Fruit fly (Drosophila melanogaster) whole organism, embryonic: Measurements from ENCODE around the gene rdog.

Experiments used
- Adf1 ChIP-seq: fragments of 200-800 bp; sonication (Bioruptor generic); IDR thresholded peaks from 2 replicates; pipeline ENCODE4 v1.3.6; 2022; ENCODE audit warnings: missing biosample characterization, missing genetic modification characterization
- Aef1 ChIP-seq: fragments of 200-800 bp; sonication (Bioruptor generic); IDR thresholded peaks from 3 replicates; pipeline ENCODE4 v1.3.6; 2022; ENCODE audit warnings: missing biosample characterization, missing genetic modification characterization
- B-H1 ChIP-seq: fragments of 200-800 bp; sonication (Bioruptor generic); IDR thresholded peaks from 3 replicates; pipeline ENCODE4 v1.3.6; 2022; ENCODE audit warnings: missing biosample characterization, missing genetic modification characterization
- Bgb ChIP-seq: fragments of 200-800 bp; sonication (Bioruptor generic); IDR thresholded peaks from 2 replicates; pipeline ENCODE4 v1.3.6; 2022; ENCODE audit warnings: missing biosample characterization, missing genetic modification characterization; ENCODE audit not compliant: partially characterized antibody
- CG10366 ChIP-seq: fragments of 200-800 bp; sonication (Bioruptor generic); IDR thresholded peaks from 2 replicates; pipeline ENCODE4 v1.3.6; 2022; ENCODE audit warnings: missing biosample characterization, missing genetic modification characterization
- CG10462 ChIP-seq: fragments of 200-800 bp; sonication (Bioruptor generic); optimal IDR thresholded peaks from 2 replicates; lab custom pipeline; 2016; ENCODE audit warnings: missing biosample characterization, missing genetic modification characterization
- CG10543 ChIP-seq: fragments of 200-800 bp; sonication (Bioruptor generic); optimal IDR thresholded peaks from 3 replicates; lab custom pipeline; 2017; ENCODE audit warnings: missing biosample characterization, mild to moderate bottlenecking, missing genetic modification characterization, moderate library complexity
- CG11456 ChIP-seq: fragments of 200-800 bp; sonication (Bioruptor generic); IDR thresholded peaks from 3 replicates; pipeline ENCODE4 v1.3.6; 2022; ENCODE audit warnings: missing biosample characterization, missing genetic modification characterization
- CG1233 ChIP-seq: fragments of 200-800 bp; sonication (Bioruptor generic); optimal IDR thresholded peaks from 4 replicates; lab custom pipeline; 2018; ENCODE audit warnings: missing biosample characterization, mild to moderate bottlenecking, missing genetic modification characterization
- CG13424 ChIP-seq: fragments of 200-800 bp; sonication (Bioruptor generic); optimal IDR thresholded peaks from 2 replicates; lab custom pipeline; 2019; ENCODE audit warnings: missing biosample characterization, mild to moderate bottlenecking, missing genetic modification characterization, moderate library complexity
- CG18599 ChIP-seq: fragments of 200-800 bp; sonication (Bioruptor generic); optimal IDR thresholded peaks from 3 replicates; lab custom pipeline; 2017; ENCODE audit warnings: missing biosample characterization, missing genetic modification characterization, mild to moderate bottlenecking, moderate library complexity, missing genetic modification reagents
- CG2120 ChIP-seq: fragments of 200-800 bp; sonication (Bioruptor generic); optimal IDR thresholded peaks from 3 replicates; lab custom pipeline; 2016; ENCODE audit warnings: missing biosample characterization, missing genetic modification characterization
- CG2678 ChIP-seq: fragments of 200-800 bp; sonication (Bioruptor generic); optimal IDR thresholded peaks from 3 replicates; lab custom pipeline; 2019; ENCODE audit warnings: missing biosample characterization, mild to moderate bottlenecking, missing genetic modification characterization, moderate library complexity
- CG30020 ChIP-seq: fragments of 200-800 bp; optimal IDR thresholded peaks from 2 replicates; lab custom pipeline; 2019; ENCODE audit warnings: missing biosample characterization, mild to moderate bottlenecking, missing genetic modification characterization, moderate library complexity
- CG31224 ChIP-seq: fragments of 200-800 bp; sonication (Bioruptor generic); IDR thresholded peaks from 2 replicates; pipeline ENCODE4 v1.3.6; 2022; ENCODE audit warnings: missing biosample characterization, missing genetic modification characterization
- CG3281 ChIP-seq: fragments of 200-800 bp; sonication (Bioruptor generic); optimal IDR thresholded peaks from 3 replicates; lab custom pipeline; 2017; ENCODE audit warnings: missing biosample characterization, mild to moderate bottlenecking, missing genetic modification characterization
- CG3838 ChIP-seq: fragments of 200-800 bp; sonication (Bioruptor generic); optimal IDR thresholded peaks from 3 replicates; lab custom pipeline; 2016; ENCODE audit warnings: missing biosample characterization, missing genetic modification characterization
- CG4820 ChIP-seq: fragments of 200-800 bp; sonication (Bioruptor generic); optimal IDR thresholded peaks from 3 replicates; lab custom pipeline; 2016; ENCODE audit warnings: missing biosample characterization, missing genetic modification characterization
- CG6765 ChIP-seq: fragments of 200-800 bp; sonication (Bioruptor generic); optimal IDR thresholded peaks from 3 replicates; lab custom pipeline; 2017; ENCODE audit warnings: missing biosample characterization, mild to moderate bottlenecking, missing genetic modification characterization
- CG9876 ChIP-seq: fragments of 200-800 bp; sonication (Bioruptor generic); optimal IDR thresholded peaks from 2 replicates; lab custom pipeline; 2016; ENCODE audit warnings: missing biosample characterization, missing genetic modification characterization
- CrebB ChIP-seq: fragments of 200-800 bp; sonication (Bioruptor generic); optimal IDR thresholded peaks from 3 replicates; lab custom pipeline; 2018; ENCODE audit warnings: missing biosample characterization, mild to moderate bottlenecking, missing genetic modification characterization
- Dek ChIP-seq: fragments of 200-800 bp; sonication (Bioruptor generic); optimal IDR thresholded peaks from 3 replicates; lab custom pipeline; 2019; ENCODE audit warnings: missing biosample characterization, mild to moderate bottlenecking, missing genetic modification characterization, moderate library complexity
- Drgx ChIP-seq: fragments of 200-800 bp; sonication (Bioruptor generic); IDR thresholded peaks from 2 replicates; pipeline ENCODE4 v1.3.6; 2022; ENCODE audit warnings: missing biosample characterization, missing genetic modification characterization
- Ets65A ChIP-seq: fragments of 200-800 bp; sonication (Bioruptor generic); peaks from one replicate; lab custom pipeline; 2016; ENCODE audit warnings: missing biosample characterization, missing genetic modification characterization
- Fer2 ChIP-seq: fragments of 200-800 bp; sonication (Bioruptor generic); optimal IDR thresholded peaks from 2 replicates; lab custom pipeline; 2018; ENCODE audit warnings: missing biosample characterization, mild to moderate bottlenecking, missing genetic modification characterization, moderate library complexity
- NC2α ChIP-seq: fragments of 200-800 bp; sonication (Bioruptor generic); optimal IDR thresholded peaks from 2 replicates; lab custom pipeline; 2016; ENCODE audit warnings: missing biosample characterization, missing genetic modification characterization
- NC2β ChIP-seq: fragments of 200-800 bp; sonication (Bioruptor generic); optimal IDR thresholded peaks from 2 replicates; lab custom pipeline; 2016; ENCODE audit warnings: missing biosample characterization, missing genetic modification characterization
- PHDP ChIP-seq: fragments of 200-800 bp; sonication (Bioruptor generic); optimal IDR thresholded peaks from 3 replicates; lab custom pipeline; 2018; ENCODE audit warnings: missing biosample characterization, mild to moderate bottlenecking, missing genetic modification characterization, moderate library complexity
- ab ChIP-seq: fragments of 200-800 bp; sonication (Bioruptor generic); optimal IDR thresholded peaks from 2 replicates; lab custom pipeline; 2016; ENCODE audit warnings: missing biosample characterization, missing genetic modification characterization
- ase ChIP-seq: fragments of 200-800 bp; sonication (Bioruptor generic); IDR thresholded peaks from 3 replicates; pipeline ENCODE4 v1.3.6; 2022; ENCODE audit warnings: missing biosample characterization, missing genetic modification characterization
- crol ChIP-seq: fragments of 200-800 bp; sonication (Bioruptor generic); IDR thresholded peaks from 2 replicates; pipeline ENCODE4 v1.3.6; 2022; ENCODE audit warnings: missing biosample characterization, missing genetic modification characterization
- crp ChIP-seq, 2 experiments: fragments of 200-800 bp; sonication (Bioruptor generic); optimal IDR thresholded peaks; 2 replicates in 1 of 2; 3 replicates in 1 of 2; lab custom pipeline; 2017; ENCODE audit warnings: missing biosample characterization in 2 of 2, missing genetic modification characterization in 2 of 2, mild to moderate bottlenecking in 1 of 2, moderate library complexity in 1 of 2
- eyg ChIP-seq: fragments of 200-800 bp; sonication (Bioruptor generic); optimal IDR thresholded peaks from 3 replicates; lab custom pipeline; 2016; ENCODE audit warnings: missing biosample characterization, missing genetic modification characterization
- fu2 ChIP-seq: fragments of 200-800 bp; sonication (Bioruptor generic); optimal IDR thresholded peaks from 2 replicates; lab custom pipeline; 2016; ENCODE audit warnings: missing biosample characterization, missing genetic modification characterization
- gcm ChIP-seq: fragments of 200-800 bp; sonication (Bioruptor generic); optimal IDR thresholded peaks from 2 replicates; lab custom pipeline; 2019; ENCODE audit warnings: missing biosample characterization, mild to moderate bottlenecking, missing genetic modification characterization, moderate library complexity
- gfzf ChIP-seq: fragments of 200-800 bp; sonication (Bioruptor generic); optimal IDR thresholded peaks from 2 replicates; lab custom pipeline; 2016; ENCODE audit warnings: missing biosample characterization, mild to moderate bottlenecking, missing genetic modification characterization, moderate library complexity
- gsb ChIP-seq: fragments of 200-800 bp; sonication (Bioruptor generic); IDR thresholded peaks from 2 replicates; pipeline ENCODE4 v1.3.6; 2022; ENCODE audit warnings: missing biosample characterization, missing genetic modification characterization
- h ChIP-seq: fragments of >200 bp; optimal IDR thresholded peaks from 2 replicates; lab custom pipeline; 2017
- inv ChIP-seq: fragments of 200-800 bp; sonication (Bioruptor generic); IDR thresholded peaks from 2 replicates; pipeline ENCODE4 v1.3.6; 2022; ENCODE audit warnings: missing biosample characterization, missing genetic modification characterization; ENCODE audit not compliant: partially characterized antibody
- jigr1 ChIP-seq: fragments of 200-800 bp; sonication (Bioruptor generic); IDR thresholded peaks from 3 replicates; pipeline ENCODE4 v1.3.6; 2022; ENCODE audit warnings: missing biosample characterization, missing genetic modification characterization
- onecut ChIP-seq: fragments of 200-800 bp; sonication (Bioruptor generic); IDR thresholded peaks from 2 replicates; pipeline ENCODE4 v1.3.6; 2022; ENCODE audit warnings: missing biosample characterization, missing genetic modification characterization
- ro ChIP-seq: fragments of 200-800 bp; sonication (Bioruptor generic); IDR thresholded peaks from 2 replicates; pipeline ENCODE4 v1.3.6; 2022; ENCODE audit warnings: missing biosample characterization, missing genetic modification characterization
- schlank ChIP-seq: fragments of 200-800 bp; sonication (Bioruptor generic); optimal IDR thresholded peaks from 2 replicates; lab custom pipeline; 2018; ENCODE audit warnings: missing biosample characterization, mild to moderate bottlenecking, missing genetic modification characterization
- sd ChIP-seq: fragments of 200-800 bp; sonication (Bioruptor generic); optimal IDR thresholded peaks from 3 replicates; lab custom pipeline; 2018; ENCODE audit warnings: missing biosample characterization, mild to moderate bottlenecking, missing genetic modification characterization, moderate library complexity
- sisA ChIP-seq: fragments of 200-800 bp; sonication (Bioruptor generic); IDR thresholded peaks from 2 replicates; pipeline ENCODE4 v1.3.6; 2022; ENCODE audit warnings: missing biosample characterization, missing genetic modification characterization
- slbo ChIP-seq: fragments of 200-800 bp; sonication (Bioruptor generic); IDR thresholded peaks from 2 replicates; pipeline ENCODE4 v1.3.6; 2022; ENCODE audit warnings: missing biosample characterization, missing genetic modification characterization
- slou ChIP-seq: fragments of 200-800 bp; sonication (Bioruptor generic); optimal IDR thresholded peaks from 3 replicates; lab custom pipeline; 2016; ENCODE audit warnings: missing biosample characterization, missing genetic modification characterization
- toy ChIP-seq: fragments of 200-800 bp; sonication (Bioruptor generic); IDR thresholded peaks from 2 replicates; pipeline ENCODE4 v1.3.6; 2022; ENCODE audit warnings: missing biosample characterization, missing genetic modification characterization
- vnd ChIP-seq: fragments of 200-800 bp; sonication (Bioruptor generic); IDR thresholded peaks from 3 replicates; pipeline ENCODE4 v1.3.6; 2022; ENCODE audit warnings: missing biosample characterization, missing genetic modification characterization; ENCODE audit not compliant: partially characterized antibody
- yki ChIP-seq: fragments of >200 bp; optimal IDR thresholded peaks from 3 replicates; lab custom pipeline; 2018
- zen ChIP-seq: fragments of 200-800 bp; sonication (Bioruptor generic); optimal IDR thresholded peaks from 3 replicates; lab custom pipeline; 2018; ENCODE audit warnings: missing biosample characterization, mild to moderate bottlenecking, missing genetic modification characterization, moderate library complexity
- zfh2 ChIP-seq: fragments of 200-800 bp; sonication (Bioruptor generic); optimal IDR thresholded peaks from 2 replicates; lab custom pipeline; 2016; ENCODE audit warnings: missing biosample characterization, missing genetic modification characterization

The rdog gene

DNA sequence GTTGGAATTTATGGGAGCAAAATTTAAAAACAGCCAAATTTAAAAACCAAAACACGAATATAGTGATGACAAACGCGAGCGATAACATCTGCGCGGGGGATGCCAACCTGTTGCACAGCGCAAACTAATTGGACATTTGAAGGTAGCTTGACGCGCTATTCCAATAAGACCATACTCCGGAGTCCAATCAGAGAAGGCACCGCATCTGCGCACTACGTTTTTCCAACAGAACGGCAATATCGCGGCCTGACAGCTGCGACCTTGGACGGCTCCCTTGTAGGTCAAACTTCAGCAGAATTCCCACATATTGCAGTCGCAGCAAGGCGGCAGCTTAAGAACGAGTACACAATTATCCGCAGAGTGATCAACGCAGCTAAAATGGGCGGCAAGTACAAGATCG is 9.8 kb upstream of the rdog start, which contains the start of the genes CG11882 and Pglym78 (continued):
- TF ChIP-seq Ets65A = no peak
- no peak for TF ChIP-seq CG6765 (GFP tag; lab: Kevin White, UChicago)
- TF ChIP-seq yki (lab: Kevin White, UChicago) = no peak
- TF ChIP-seq zen = no peak
- TF ChIP-seq Dek = no peak
- no peak for TF ChIP-seq CG2678 (tag; lab: Kevin White, UChicago)
- peak; percentile 46 for TF ChIP-seq fu2 (GFP tag; lab: Kevin White, UChicago)
- no peak for TF ChIP-seq toy
- TF ChIP-seq vnd (GFP tag; lab: Robert Waterston, UW) = no peak
- TF ChIP-seq zfh2 = peak; percentile 63
- peak; percentile 89 for TF ChIP-seq gfzf
- no peak for TF ChIP-seq eyg (GFP tag; lab: Kevin White, UChicago)
- TF ChIP-seq Fer2 = no peak
- peak; percentile 74 for TF ChIP-seq slbo
- peak; percentile 56 for TF ChIP-seq sisA
- no peak for TF ChIP-seq CG30020 (tag; lab: Kevin White, UChicago)
- TF ChIP-seq h (lab: Kevin White, UChicago) = no peak
- TF ChIP-seq CG9876 = peak; percentile 43
- TF ChIP-seq ase = peak; percentile 53; the same call in 1 of the 3 replicates
- TF ChIP-seq CG3838 (GFP tag; lab: Kevin White, UChicago) = no peak
- TF ChIP-seq NC2β (GFP tag; lab: Kevin White, UChicago) = peak; percentile 75
- peak; percentile 29 for TF ChIP-seq CG13424 (tag; lab: Kevin White, UChicago)
- peak; percentile 30 for TF ChIP-seq NC2α (GFP tag; lab: Kevin White, UChicago)
- no peak for TF ChIP-seq jigr1 (GFP tag; lab: Robert Waterston, UW)
- TF ChIP-seq CG10543 = peak; percentile 42
- TF ChIP-seq Aef1 (GFP tag; lab: Robert Waterston, UW) = peak; percentile 21; the same call in 1 of the 3 replicates
- peak in 1 of 2 experiments; percentile 73 for TF ChIP-seq crp (GFP tag; optimal IDR thresholded peaks at IDR 0.05; lab: Kevin White, UChicago)
- TF ChIP-seq CG11456 (GFP tag; lab: Robert Waterston, UW) = peak; percentile 68; the same call in 2 of the 3 replicates
- peak; percentile 65; the same call in 1 of the 2 replicates for TF ChIP-seq Adf1
- TF ChIP-seq CG4820 (GFP tag; lab: Kevin White, UChicago) = no peak
- TF ChIP-seq CG31224 = no peak
- peak; percentile 48 for TF ChIP-seq CG18599 (GFP tag; lab: Kevin White, UChicago)
- peak; percentile 37; the same call in 1 of the 2 replicates for TF ChIP-seq Drgx
- TF ChIP-seq CG10366 (GFP tag; lab: Robert Waterston, UW) = no peak
- no peak for TF ChIP-seq sd (tag; lab: Kevin White, UChicago)
- TF ChIP-seq gcm (GFP tag; lab: Kevin White, UChicago) = peak; percentile 9
- TF ChIP-seq CG2120 (GFP tag; lab: Kevin White, UChicago) = peak; percentile 72
- TF ChIP-seq CG3281 (GFP tag; lab: Kevin White, UChicago) = no peak
- TF ChIP-seq CG1233 (GFP tag; lab: Kevin White, UChicago) = no peak
- TF ChIP-seq Bgb (GFP tag; lab: Robert Waterston, UW) = peak; percentile 62; the same call in 1 of the 2 replicates
- TF ChIP-seq schlank = no peak
- no peak for TF ChIP-seq slou (GFP tag; lab: Kevin White, UChicago)
- TF ChIP-seq crol = peak; percentile 52; the same call in 1 of the 2 replicates
- TF ChIP-seq ro = no peak
- TF ChIP-seq CG10462 (GFP tag; lab: Kevin White, UChicago) = no peak
- peak; percentile 67 for TF ChIP-seq CrebB (tag; lab: Kevin White, UChicago)
- TF ChIP-seq inv (GFP tag; lab: Robert Waterston, UW) = peak; percentile 30; the same call in 1 of the 2 replicates
- TF ChIP-seq onecut (GFP tag; lab: Robert Waterston, UW) = peak; percentile 31; the same call in 1 of the 2 replicates
- TF ChIP-seq ab (GFP tag; lab: Kevin White, UChicago) = no peak
- no peak for TF ChIP-seq B-H1 (GFP tag; lab: Robert Waterston, UW)
- TF ChIP-seq PHDP = no peak
- peak; percentile 28; the same call in 1 of the 2 replicates for TF ChIP-seq gsb (GFP tag; lab: Robert Waterston, UW)
